Fruit fly (Drosophila melanogaster) whole organism, adult: ENCODE measurements around the gene CG14301.

ENCODE experiments used
- CG11617 ChIP-seq: fragments of 200-800 bp; sonication (Bioruptor generic); optimal IDR thresholded peaks from 2 replicates; lab custom pipeline; 2017; ENCODE audit warnings: mild to moderate bottlenecking, missing biosample characterization, missing genetic modification reagents, missing genetic modification characterization
- CG12768 ChIP-seq: fragments of 200-800 bp; sonication (Bioruptor generic); optimal IDR thresholded peaks from 2 replicates; lab custom pipeline; 2017; ENCODE audit warnings: missing biosample characterization, missing genetic modification characterization, mild to moderate bottlenecking, moderate library complexity, missing genetic modification reagents
- CG14711 ChIP-seq: fragments of 200-800 bp; sonication (Bioruptor generic); optimal IDR thresholded peaks from 2 replicates; lab custom pipeline; 2018; ENCODE audit warnings: missing biosample characterization, mild to moderate bottlenecking, missing genetic modification characterization, moderate library complexity
- CG1620 ChIP-seq: fragments of 200-800 bp; sonication (Bioruptor generic); optimal IDR thresholded peaks from 2 replicates; lab custom pipeline; 2016; ENCODE audit warnings: missing biosample characterization, missing genetic modification characterization
- CG33017 ChIP-seq: fragments of 200-800 bp; sonication (Bioruptor generic); optimal IDR thresholded peaks from 2 replicates; lab custom pipeline; 2018; ENCODE audit warnings: missing biosample characterization, mild to moderate bottlenecking, missing genetic modification characterization, moderate library complexity
- CG5204 ChIP-seq: fragments of 200-800 bp; sonication (Bioruptor generic); optimal IDR thresholded peaks from 2 replicates; lab custom pipeline; 2016; ENCODE audit warnings: missing biosample characterization, missing genetic modification characterization
- CG7045 ChIP-seq: fragments of 200-800 bp; sonication (Bioruptor generic); optimal IDR thresholded peaks from 2 replicates; lab custom pipeline; 2017; ENCODE audit warnings: missing biosample characterization, mild to moderate bottlenecking, missing genetic modification characterization
- CG7101 ChIP-seq: fragments of 200-800 bp; sonication (Bioruptor generic); optimal IDR thresholded peaks from 2 replicates; lab custom pipeline; 2018; ENCODE audit warnings: missing biosample characterization, mild to moderate bottlenecking, missing genetic modification characterization, moderate library complexity
- Clk ChIP-seq: fragments of 200-800 bp; sonication (Bioruptor generic); optimal IDR thresholded peaks from 2 replicates; lab custom pipeline; 2017; ENCODE audit warnings: missing biosample characterization, missing genetic modification characterization
- Crg-1 ChIP-seq: fragments of 200-800 bp; sonication (Bioruptor generic); optimal IDR thresholded peaks from 2 replicates; lab custom pipeline; 2016; ENCODE audit warnings: missing biosample characterization, missing genetic modification characterization
- Hr96 ChIP-seq: fragments of 200-800 bp; sonication (Bioruptor generic); optimal IDR thresholded peaks from 2 replicates; lab custom pipeline; 2016; ENCODE audit warnings: missing biosample characterization, missing genetic modification characterization
- Mnt ChIP-seq: fragments of 200-800 bp; sonication (Bioruptor generic); optimal IDR thresholded peaks from 2 replicates; lab custom pipeline; 2016; ENCODE audit warnings: missing biosample characterization, mild to moderate bottlenecking, missing genetic modification characterization
- bab1 ChIP-seq: fragments of 200-800 bp; sonication (Bioruptor generic); optimal IDR thresholded peaks from 3 replicates; lab custom pipeline; 2019; ENCODE audit warnings: missing biosample characterization, mild to moderate bottlenecking, missing genetic modification characterization, moderate library complexity
- cic ChIP-seq: fragments of 200-800 bp; sonication (Bioruptor generic); optimal IDR thresholded peaks from 2 replicates; lab custom pipeline; 2017; ENCODE audit warnings: missing biosample characterization, mild to moderate bottlenecking, missing genetic modification characterization, moderate library complexity
- cnc ChIP-seq, 2 experiments: fragments of >200 bp; optimal IDR thresholded peaks; 2 replicates each; lab custom pipeline; 2017
- kay ChIP-seq: fragments of 200-800 bp; sonication (Bioruptor generic); peaks from one replicate; lab custom pipeline; 2016; ENCODE audit warnings: missing biosample characterization, missing genetic modification characterization, borderline replicate concordance
- ovo ChIP-seq: fragments of 200-800 bp; sonication (Bioruptor generic); optimal IDR thresholded peaks from 2 replicates; lab custom pipeline; 2016; ENCODE audit warnings: missing biosample characterization, missing genetic modification characterization
- pad ChIP-seq: fragments of 200-800 bp; sonication (Bioruptor generic); optimal IDR thresholded peaks from 3 replicates; lab custom pipeline; 2017; ENCODE audit warnings: missing biosample characterization, missing genetic modification characterization, mild to moderate bottlenecking, moderate library complexity, missing genetic modification reagents
- tj ChIP-seq: fragments of 200-800 bp; sonication (Bioruptor generic); optimal IDR thresholded peaks from 3 replicates; lab custom pipeline; 2017; ENCODE audit warnings: missing biosample characterization, mild to moderate bottlenecking, missing genetic modification characterization, moderate library complexity
- toe ChIP-seq: fragments of 200-800 bp; sonication (Bioruptor generic); optimal IDR thresholded peaks from 2 replicates; lab custom pipeline; 2016; ENCODE audit warnings: missing biosample characterization, missing genetic modification characterization

The CG14301 gene

dm6 chr3R:18617411-18617810 is 23.8 kb downstream of the CG14301 start, which contains the start of gene CG7695:
CG7695 (minus strand) TSS chr3R:18617511.
- TF ChIP-seq CG11617 (GFP tag; lab: Kevin White, UChicago) (no peak), Hr96 (GFP tag; lab: Kevin White, UChicago) (no peak), cic (no peak), Clk (no peak), CG14711 (no peak), CG12768 (GFP tag; lab: Kevin White, UChicago) (no peak), CG5204 (GFP tag; lab: Kevin White, UChicago) (no peak), cnc (optimal IDR thresholded peaks at IDR 0.05; lab: Kevin White, UChicago) (no peak), Mnt (GFP tag; lab: Kevin White, UChicago) (no peak), kay (GFP tag; lab: Kevin White, UChicago) (no peak), CG7045 (GFP tag; lab: Kevin White, UChicago) (no peak), pad (GFP tag; lab: Kevin White, UChicago) (no peak), CG33017 (no peak), tj (GFP tag; lab: Kevin White, UChicago) (no peak), Crg-1 (GFP tag; lab: Kevin White, UChicago) (no peak), toe (GFP tag; lab: Kevin White, UChicago) (no peak), CG7101 (tag; lab: Kevin White, UChicago) (no peak), bab1 (GFP tag; lab: Kevin White, UChicago) (no peak), CG1620 (GFP tag; lab: Kevin White, UChicago) (no peak), ovo (GFP tag; lab: Kevin White, UChicago) (no peak)

DNA sequence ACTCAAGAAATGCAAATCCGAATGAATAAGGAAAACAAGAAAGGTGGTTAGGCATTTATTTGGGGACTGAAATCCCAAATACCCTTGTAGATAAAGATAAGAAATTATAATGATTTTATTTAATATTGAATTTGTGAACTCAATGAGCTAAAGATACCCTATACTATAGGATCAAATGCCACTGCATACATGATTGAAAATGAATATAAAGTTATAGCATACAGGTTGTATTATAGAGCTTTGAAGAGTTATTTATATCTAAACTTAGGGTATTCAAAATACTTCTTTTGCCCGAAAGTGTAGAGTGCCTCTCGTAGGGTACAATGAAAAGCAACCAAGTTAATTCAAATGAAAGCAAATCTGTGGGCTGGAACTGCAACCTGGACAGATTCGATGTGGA is 25.2 kb downstream of the CG14301 start:
- TF ChIP-seq pad (GFP tag; lab: Kevin White, UChicago), result no peak
- no peak for TF ChIP-seq CG5204 (GFP tag; lab: Kevin White, UChicago)
- no peak for TF ChIP-seq Hr96 (GFP tag; lab: Kevin White, UChicago)

DNA sequence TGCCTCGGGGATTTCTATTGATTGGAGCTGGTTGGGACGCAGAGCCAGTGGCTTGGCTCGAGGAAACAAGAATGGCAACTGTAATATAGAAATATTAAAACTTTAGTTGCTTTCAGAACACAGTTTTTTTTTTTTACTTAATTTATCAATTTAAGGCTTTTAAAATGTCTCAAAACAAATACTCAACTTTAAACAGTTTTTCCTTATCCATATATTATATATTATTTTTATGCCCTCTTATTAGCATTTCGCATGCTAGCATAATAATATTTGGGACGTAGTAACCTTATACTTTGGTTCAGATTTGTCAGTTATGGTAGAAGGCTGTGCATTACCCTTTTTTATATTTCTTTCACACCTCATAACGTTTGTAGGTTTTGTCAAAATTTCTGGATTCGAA is 42.9 kb downstream of the CG14301 start, which contains the start of gene Tssk:
Tssk (plus strand) TSS at position 301 of the 400 bp plus-strand sequence.
- TF ChIP-seq CG33017 (no peak), CG7101 (tag; lab: Kevin White, UChicago) (no peak), CG12768 (GFP tag; lab: Kevin White, UChicago) (no peak), toe (GFP tag; lab: Kevin White, UChicago) (no peak), CG14711 (no peak), pad (GFP tag; lab: Kevin White, UChicago) (no peak), bab1 (GFP tag; lab: Kevin White, UChicago) (no peak), tj (GFP tag; lab: Kevin White, UChicago) (no peak), cic (no peak), Hr96 (GFP tag; lab: Kevin White, UChicago) (no peak), Mnt (GFP tag; lab: Kevin White, UChicago) (no peak)

DNA sequence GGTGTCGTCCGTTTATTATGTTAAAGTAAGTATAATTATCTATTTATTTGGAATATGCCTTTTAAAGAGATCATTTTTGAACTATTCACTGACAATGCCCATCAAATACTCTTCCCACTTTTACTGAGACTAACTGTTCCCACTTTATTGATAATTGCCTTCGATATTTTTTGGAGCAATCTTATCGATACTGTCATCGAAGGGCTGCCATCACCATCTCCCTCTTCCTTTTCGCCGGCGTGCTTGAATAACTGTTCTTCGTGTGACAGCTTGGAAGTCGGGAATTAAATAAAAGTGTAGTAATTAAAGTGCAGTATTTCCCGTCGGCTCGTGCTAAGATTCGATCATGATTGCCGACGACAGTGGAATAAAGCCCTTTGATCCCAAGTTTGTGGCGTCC is 50.5 kb downstream of the CG14301 start, which contains the start of gene qin:
qin (plus strand) TSS at position 274 of the 400 bp plus-strand sequence.
- TF ChIP-seq cnc (optimal IDR thresholded peaks at IDR 0.05; lab: Kevin White, UChicago) (no peak), pad (GFP tag; lab: Kevin White, UChicago) (peak; percentile 3), ovo (GFP tag; lab: Kevin White, UChicago) (peak; percentile 18)

- TF ChIP-seq CG7045 (GFP tag; lab: Kevin White, UChicago) (peak; percentile 2), kay (GFP tag; lab: Kevin White, UChicago) (peak; percentile 79), CG11617 (GFP tag; lab: Kevin White, UChicago) (peak; percentile 25), CG7101 (tag; lab: Kevin White, UChicago) (peak; percentile 31), CG33017 (peak; percentile 35), toe (GFP tag; lab: Kevin White, UChicago) (no peak), ovo (GFP tag; lab: Kevin White, UChicago) (no peak), CG14711 (no peak), bab1 (GFP tag; lab: Kevin White, UChicago) (peak; percentile 28), Mnt (GFP tag; lab: Kevin White, UChicago) (peak; percentile 47)
These were observed 55.9 kb downstream of the CG14301 start for dm6 chr3R:18585259-18585858.

dm6 chr3R:18584546-18584935 is 56.7 kb downstream of the CG14301 start:
- no peak for TF ChIP-seq CG5204 (GFP tag; lab: Kevin White, UChicago)
- no peak for TF ChIP-seq Hr96 (GFP tag; lab: Kevin White, UChicago)
- TF ChIP-seq bab1 (GFP tag; lab: Kevin White, UChicago), result no peak
- TF ChIP-seq Mnt (GFP tag; lab: Kevin White, UChicago), result no peak
- TF ChIP-seq tj (GFP tag; lab: Kevin White, UChicago), result no peak
- TF ChIP-seq CG33017, result no peak
- no peak for TF ChIP-seq CG7045 (GFP tag; lab: Kevin White, UChicago)
- no peak for TF ChIP-seq toe (GFP tag; lab: Kevin White, UChicago)
- TF ChIP-seq pad (GFP tag; lab: Kevin White, UChicago), result no peak
- TF ChIP-seq CG12768 (GFP tag; lab: Kevin White, UChicago), result no peak
- no peak for TF ChIP-seq CG11617 (GFP tag; lab: Kevin White, UChicago)
- TF ChIP-seq kay (GFP tag; lab: Kevin White, UChicago), result no peak
